Fruit fly (Drosophila melanogaster) whole organism, embryonic: ENCODE results near the gene janA.

Source experiments
- CG10431 ChIP-seq: fragments of 200-800 bp; sonication (Bioruptor generic); optimal IDR thresholded peaks from 3 replicates; lab custom pipeline; 2018; ENCODE audit warnings: missing biosample characterization, mild to moderate bottlenecking, missing genetic modification characterization
- CG11093 ChIP-seq: fragments of 200-800 bp; sonication (Bioruptor generic); IDR thresholded peaks from 3 replicates; pipeline ENCODE4 v1.3.6; 2022; ENCODE audit warnings: missing biosample characterization, missing genetic modification characterization
- CG12155 ChIP-seq: fragments of 200-800 bp; sonication (Bioruptor generic); optimal IDR thresholded peaks from 3 replicates; lab custom pipeline; 2016; ENCODE audit warnings: missing biosample characterization, missing genetic modification characterization
- CG12236 ChIP-seq: fragments of 200-800 bp; sonication (Bioruptor generic); optimal IDR thresholded peaks from 2 replicates; lab custom pipeline; 2016; ENCODE audit warnings: missing biosample characterization, missing genetic modification characterization
- CG12744 ChIP-seq: fragments of 200-800 bp; sonication (Bioruptor generic); optimal IDR thresholded peaks from 2 replicates; lab custom pipeline; 2016; ENCODE audit warnings: missing biosample characterization, missing genetic modification characterization
- CG13296 ChIP-seq: fragments of 200-800 bp; sonication (Bioruptor generic); optimal IDR thresholded peaks from 3 replicates; lab custom pipeline; 2018; ENCODE audit warnings: missing biosample characterization, mild to moderate bottlenecking, missing genetic modification characterization
- CG13424 ChIP-seq: fragments of 200-800 bp; sonication (Bioruptor generic); optimal IDR thresholded peaks from 2 replicates; lab custom pipeline; 2019; ENCODE audit warnings: missing biosample characterization, mild to moderate bottlenecking, missing genetic modification characterization, moderate library complexity
- CG1529 ChIP-seq: fragments of 200-800 bp; sonication (Bioruptor generic); optimal IDR thresholded peaks from 3 replicates; lab custom pipeline; 2018; ENCODE audit warnings: missing biosample characterization, missing genetic modification characterization
- CG17186 ChIP-seq: fragments of 200-800 bp; sonication (Bioruptor generic); optimal IDR thresholded peaks from 3 replicates; lab custom pipeline; 2017; ENCODE audit warnings: missing biosample characterization, missing genetic modification reagents, missing genetic modification characterization
- CG2116 ChIP-seq: fragments of 200-800 bp; sonication (Bioruptor generic); optimal IDR thresholded peaks from 3 replicates; lab custom pipeline; 2018; ENCODE audit warnings: missing biosample characterization, mild to moderate bottlenecking, missing genetic modification characterization
- CG2120 ChIP-seq: fragments of 200-800 bp; sonication (Bioruptor generic); optimal IDR thresholded peaks from 3 replicates; lab custom pipeline; 2016; ENCODE audit warnings: missing biosample characterization, missing genetic modification characterization
- CG30020 ChIP-seq: fragments of 200-800 bp; optimal IDR thresholded peaks from 2 replicates; lab custom pipeline; 2019; ENCODE audit warnings: missing biosample characterization, mild to moderate bottlenecking, missing genetic modification characterization, moderate library complexity
- CG31224 ChIP-seq: fragments of 200-800 bp; sonication (Bioruptor generic); IDR thresholded peaks from 2 replicates; pipeline ENCODE4 v1.3.6; 2022; ENCODE audit warnings: missing biosample characterization, missing genetic modification characterization
- CG6689 ChIP-seq: fragments of 200-800 bp; sonication (Bioruptor generic); IDR thresholded peaks from 2 replicates; pipeline ENCODE4 v1.3.6; 2022; ENCODE audit warnings: missing biosample characterization, missing genetic modification characterization
- CG8290 ChIP-seq, 3 experiments: fragments of 200-800 bp; sonication (Bioruptor generic); optimal IDR thresholded peaks; 2 replicates each; lab custom pipeline; 2016 to 2019; ENCODE audit warnings: missing biosample characterization in 3 of 3, missing genetic modification characterization in 3 of 3, mild to moderate bottlenecking in 2 of 3, moderate library complexity in 1 of 3
- CG8388 ChIP-seq: fragments of 200-800 bp; sonication (Bioruptor generic); optimal IDR thresholded peaks from 2 replicates; lab custom pipeline; 2019; ENCODE audit warnings: missing biosample characterization, mild to moderate bottlenecking, missing genetic modification characterization, moderate library complexity
- D19B ChIP-seq: fragments of 200-800 bp; sonication (Bioruptor generic); optimal IDR thresholded peaks from 2 replicates; lab custom pipeline; 2017; ENCODE audit warnings: missing biosample characterization, mild to moderate bottlenecking, missing genetic modification characterization
- Dip2 ChIP-seq: fragments of 200-800 bp; sonication (Bioruptor generic); IDR thresholded peaks from 2 replicates; pipeline ENCODE4 v1.3.6; 2022; ENCODE audit warnings: missing biosample characterization, missing genetic modification characterization
- Dll ChIP-seq: fragments of 200-800 bp; sonication (Bioruptor generic); IDR thresholded peaks from 4 replicates; pipeline ENCODE4 v1.3.6; 2022; ENCODE audit warnings: missing biosample characterization, missing genetic modification characterization; ENCODE audit not compliant: partially characterized antibody
- Drgx ChIP-seq: fragments of 200-800 bp; sonication (Bioruptor generic); IDR thresholded peaks from 2 replicates; pipeline ENCODE4 v1.3.6; 2022; ENCODE audit warnings: missing biosample characterization, missing genetic modification characterization
- Fer3 ChIP-seq: fragments of 200-800 bp; sonication (Bioruptor generic); optimal IDR thresholded peaks from 2 replicates; lab custom pipeline; 2018; ENCODE audit warnings: missing biosample characterization, mild to moderate bottlenecking, missing genetic modification characterization, moderate library complexity
- GATAe ChIP-seq: fragments of 200-800 bp; sonication (Bioruptor generic); conservative IDR thresholded peaks from 2 replicates; pipeline ENCODE4 v1.3.6; 2022; ENCODE audit warnings: missing biosample characterization, missing genetic modification characterization
- H2.0 ChIP-seq: fragments of 200-800 bp; sonication (Bioruptor generic); IDR thresholded peaks from 2 replicates; pipeline ENCODE4 v1.3.6; 2022; ENCODE audit warnings: missing biosample characterization, missing genetic modification characterization
- HHEX ChIP-seq: fragments of 200-800 bp; sonication (Bioruptor generic); optimal IDR thresholded peaks from 3 replicates; lab custom pipeline; 2017; ENCODE audit warnings: missing biosample characterization, mild to moderate bottlenecking, missing genetic modification characterization, missing genetic modification reagents
- HLH4C ChIP-seq: fragments of 200-800 bp; sonication (Bioruptor generic); IDR thresholded peaks from 3 replicates; pipeline ENCODE4 v1.3.6; 2022; ENCODE audit warnings: missing biosample characterization, missing genetic modification characterization; ENCODE audit not compliant: partially characterized antibody
- HmgZ ChIP-seq: fragments of 200-800 bp; sonication (Bioruptor generic); optimal IDR thresholded peaks from 2 replicates; lab custom pipeline; 2018; ENCODE audit warnings: missing biosample characterization, mild to moderate bottlenecking, missing genetic modification characterization
- Hmx ChIP-seq: fragments of 200-800 bp; sonication (Bioruptor generic); optimal IDR thresholded peaks from 2 replicates; lab custom pipeline; 2016; ENCODE audit warnings: missing biosample characterization, missing genetic modification characterization
- Hr3 ChIP-seq: fragments of 200-800 bp; sonication (Bioruptor generic); optimal IDR thresholded peaks from 3 replicates; lab custom pipeline; 2016; ENCODE audit warnings: missing biosample characterization, missing genetic modification characterization
- MBD-R2 ChIP-seq: fragments of 200-800 bp; sonication (Bioruptor generic); IDR thresholded peaks from 2 replicates; pipeline ENCODE4 v1.3.6; 2022; ENCODE audit warnings: missing biosample characterization, missing genetic modification characterization
- Trl ChIP-seq, 3 experiments: fragments of >200 bp in 2 of 3; fragments of 200-800 bp in 1 of 3; sonication (Bioruptor generic) in 1 of 3; optimal IDR thresholded peaks; 2 replicates in 1 of 3; 3 replicates in 2 of 3; lab custom pipeline; 2016 to 2017; ENCODE audit warnings: missing biosample characterization in 1 of 3, missing genetic modification characterization in 1 of 3
- ab ChIP-seq: fragments of 200-800 bp; sonication (Bioruptor generic); optimal IDR thresholded peaks from 2 replicates; lab custom pipeline; 2016; ENCODE audit warnings: missing biosample characterization, missing genetic modification characterization
- abd-A ChIP-seq: fragments of 200-800 bp; sonication (Bioruptor generic); optimal IDR thresholded peaks from 3 replicates; lab custom pipeline; 2019; ENCODE audit warnings: missing biosample characterization, mild to moderate bottlenecking, missing genetic modification characterization, moderate library complexity
- ap ChIP-seq: fragments of 200-800 bp; sonication (Bioruptor generic); IDR thresholded peaks from 2 replicates; pipeline ENCODE4 v1.3.6; 2022; ENCODE audit warnings: missing biosample characterization, missing genetic modification characterization
- ato ChIP-seq: fragments of 200-800 bp; sonication (Bioruptor generic); IDR thresholded peaks from 2 replicates; pipeline ENCODE4 v1.3.6; 2022; ENCODE audit warnings: missing biosample characterization, missing genetic modification characterization; ENCODE audit not compliant: partially characterized antibody
- bowl ChIP-seq: fragments of 200-800 bp; sonication (Bioruptor generic); IDR thresholded peaks from 2 replicates; pipeline ENCODE4 v1.3.6; 2022; ENCODE audit warnings: missing biosample characterization, missing genetic modification characterization
- cad ChIP-seq: fragments of >200 bp; optimal IDR thresholded peaks from 2 replicates; lab custom pipeline; 2017; ENCODE audit warnings: missing biosample characterization, missing genetic modification characterization
- crc ChIP-seq: fragments of 200-800 bp; sonication (Bioruptor generic); optimal IDR thresholded peaks from 2 replicates; lab custom pipeline; 2016; ENCODE audit warnings: missing biosample characterization, missing genetic modification characterization
- crol ChIP-seq: fragments of 200-800 bp; sonication (Bioruptor generic); IDR thresholded peaks from 2 replicates; pipeline ENCODE4 v1.3.6; 2022; ENCODE audit warnings: missing biosample characterization, missing genetic modification characterization
- exex ChIP-seq: fragments of 200-800 bp; sonication (Bioruptor generic); optimal IDR thresholded peaks from 4 replicates; lab custom pipeline; 2018; ENCODE audit warnings: missing biosample characterization, mild to moderate bottlenecking, missing genetic modification characterization, moderate library complexity
- hbn ChIP-seq: fragments of 200-800 bp; sonication (Bioruptor generic); IDR thresholded peaks from 2 replicates; pipeline ENCODE4 v1.3.6; 2022; ENCODE audit warnings: missing biosample characterization, missing genetic modification characterization; ENCODE audit not compliant: partially characterized antibody
- knrl ChIP-seq: fragments of 200-800 bp; sonication (Bioruptor generic); IDR thresholded peaks from 3 replicates; pipeline ENCODE4 v1.3.6; 2022; ENCODE audit warnings: missing biosample characterization, missing genetic modification characterization; ENCODE audit not compliant: partially characterized antibody
- nerfin-1 ChIP-seq: fragments of 200-800 bp; sonication (Bioruptor generic); optimal IDR thresholded peaks from 3 replicates; lab custom pipeline; 2019; ENCODE audit warnings: missing biosample characterization, mild to moderate bottlenecking, missing genetic modification characterization, moderate library complexity
- pros ChIP-seq: fragments of 200-800 bp; sonication (Bioruptor generic); optimal IDR thresholded peaks from 3 replicates; lab custom pipeline; 2019; ENCODE audit warnings: missing biosample characterization, mild to moderate bottlenecking, missing genetic modification characterization, moderate library complexity
- row ChIP-seq: fragments of 200-800 bp; sonication (Bioruptor generic); IDR thresholded peaks from 3 replicates; pipeline ENCODE4 v1.3.6; 2022; ENCODE audit warnings: missing biosample characterization, missing genetic modification characterization
- seq ChIP-seq: fragments of 200-800 bp; sonication (Bioruptor generic); IDR thresholded peaks from 2 replicates; pipeline ENCODE4 v1.3.6; 2022; ENCODE audit warnings: missing biosample characterization, missing genetic modification characterization
- sim ChIP-seq: fragments of 200-800 bp; sonication (Bioruptor generic); IDR thresholded peaks from 2 replicates; pipeline ENCODE4 v1.3.6; 2022; ENCODE audit warnings: missing biosample characterization, missing genetic modification characterization
- ssp ChIP-seq: fragments of 200-800 bp; sonication (Bioruptor generic); IDR thresholded peaks from 2 replicates; pipeline ENCODE4 v1.3.6; 2022; ENCODE audit warnings: missing biosample characterization, missing genetic modification characterization
- trh ChIP-seq: fragments of 200-800 bp; sonication (Bioruptor generic); optimal IDR thresholded peaks from 2 replicates; lab custom pipeline; 2016; ENCODE audit warnings: missing biosample characterization, missing genetic modification characterization
- usp ChIP-seq: fragments of >200 bp; optimal IDR thresholded peaks from 2 replicates; lab custom pipeline; 2017; ENCODE audit warnings: missing biosample characterization, missing genetic modification characterization
- vfl ChIP-seq: fragments of 200-800 bp; sonication (Bioruptor generic); optimal IDR thresholded peaks from 2 replicates; lab custom pipeline; 2016; ENCODE audit warnings: missing biosample characterization, missing genetic modification characterization

The janA gene

DNA sequence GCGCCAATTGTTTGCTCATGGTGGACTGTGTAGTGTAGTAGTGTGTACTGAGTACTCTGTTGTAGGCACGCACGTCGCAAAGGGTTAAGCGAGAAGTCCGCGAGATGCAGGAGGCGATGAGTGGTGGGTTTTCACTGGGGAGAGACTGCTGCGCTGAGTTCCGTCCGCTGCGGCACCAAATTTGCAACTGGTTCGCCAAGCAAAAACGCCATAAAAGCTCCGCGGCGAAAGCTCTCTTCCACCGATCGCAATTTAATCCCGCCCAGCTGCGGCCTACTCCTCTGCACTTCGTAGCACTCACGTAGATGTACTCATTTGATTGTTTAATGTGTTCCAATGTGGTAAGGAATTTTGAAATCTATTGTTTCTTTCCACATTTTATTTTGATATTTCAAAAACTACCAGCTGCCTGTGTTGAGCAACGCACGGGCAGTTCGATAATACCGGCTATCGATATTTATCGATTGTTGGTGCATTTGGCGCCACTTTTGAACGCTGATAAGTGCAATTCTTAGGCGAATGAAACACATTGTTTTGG lies 24.3 kb downstream of the janA start, which contains the start of gene CG7920 (continued):
- TF ChIP-seq crol (GFP tag; lab: Robert Waterston, UW) = 0 out of 2 replicates have a peak, but pooled peaks have one; percentile 21
- no peak for TF ChIP-seq crc (GFP tag; lab: Kevin White, UChicago)
- no peak for TF ChIP-seq GATAe (GFP tag; lab: Robert Waterston, UW)
- no peak for TF ChIP-seq Fer3
- peak; percentile 75 for TF ChIP-seq CG2116 (GFP tag; lab: Kevin White, UChicago)
- no peak for TF ChIP-seq Trl (optimal IDR thresholded peaks at IDR 0.05; lab: Kevin White, UChicago)
- TF ChIP-seq Trl (GFP tag; optimal IDR thresholded peaks at IDR 0.05; lab: Kevin White, UChicago) = no peak
- TF ChIP-seq ato (GFP tag; lab: Robert Waterston, UW) = peak; percentile 61; the same call in 1 of the 2 replicates
- TF ChIP-seq CG17186 = peak; percentile 43
- TF ChIP-seq pros (GFP tag; lab: Kevin White, UChicago) = no peak
- no peak for TF ChIP-seq CG12744 (GFP tag; lab: Kevin White, UChicago)
- TF ChIP-seq CG8388 (GFP tag; lab: Kevin White, UChicago) = no peak
- no peak for TF ChIP-seq D19B (GFP tag; lab: Kevin White, UChicago)
- TF ChIP-seq CG10431 = no peak
- no peak for TF ChIP-seq ab (GFP tag; lab: Kevin White, UChicago)
- TF ChIP-seq HHEX (GFP tag; lab: Kevin White, UChicago) = no peak
- peak; percentile 48 for TF ChIP-seq CG13296 (GFP tag; lab: Kevin White, UChicago)
- TF ChIP-seq sim (GFP tag; lab: Robert Waterston, UW) = no peak
- TF ChIP-seq nerfin-1 = peak; percentile 2
- no peak for TF ChIP-seq usp (GFP tag; lab: Kevin White, UChicago)
- no peak for TF ChIP-seq CG12236 (GFP tag; lab: Kevin White, UChicago)
- peak; percentile 29; the same call in 1 of the 2 replicates for TF ChIP-seq MBD-R2 (GFP tag; lab: Robert Waterston, UW)
- TF ChIP-seq knrl (GFP tag; lab: Robert Waterston, UW) = peak; percentile 76
- TF ChIP-seq CG11093 (GFP tag; lab: Robert Waterston, UW) = no peak
- no peak for TF ChIP-seq Hmx
- peak; percentile 71 for TF ChIP-seq HLH4C (GFP tag; lab: Robert Waterston, UW)
- no peak for TF ChIP-seq Hr3 (GFP tag; lab: Kevin White, UChicago)
- no peak for TF ChIP-seq CG31224
- peak; percentile 37 for TF ChIP-seq abd-A (tag; lab: Kevin White, UChicago)
- TF ChIP-seq cad (GFP tag; lab: Kevin White, UChicago) = no peak
- TF ChIP-seq Dip2 (GFP tag; lab: Robert Waterston, UW) = no peak
- TF ChIP-seq CG2120 (GFP tag; lab: Kevin White, UChicago) = peak; percentile 54
- no peak for TF ChIP-seq CG13424 (tag; lab: Kevin White, UChicago)
- peak; percentile 50; the same call in 1 of the 2 replicates for TF ChIP-seq Drgx (GFP tag; lab: Robert Waterston, UW)
- peak; percentile 68 for TF ChIP-seq HmgZ (tag; lab: Kevin White, UChicago)
- no peak for TF ChIP-seq trh
- no peak for TF ChIP-seq ap
- no peak for TF ChIP-seq H2.0 (GFP tag; lab: Robert Waterston, UW)
- no peak for TF ChIP-seq row
- TF ChIP-seq Dll (GFP tag; lab: Robert Waterston, UW) = peak; percentile 89
- TF ChIP-seq vfl (GFP tag; lab: Kevin White, UChicago) = no peak
- TF ChIP-seq bowl (GFP tag; lab: Robert Waterston, UW) = no peak
- TF ChIP-seq CG12155 (GFP tag; lab: Kevin White, UChicago) = no peak
- no peak for TF ChIP-seq CG1529 (GFP tag; lab: Kevin White, UChicago)
- no peak for TF ChIP-seq CG30020 (tag; lab: Kevin White, UChicago)
- TF ChIP-seq hbn = peak; percentile 54; the same call in 1 of the 2 replicates
- no peak for TF ChIP-seq CG6689 (GFP tag; lab: Robert Waterston, UW)
- no peak for TF ChIP-seq exex (tag; lab: Kevin White, UChicago)
- TF ChIP-seq CG8290 (GFP tag; optimal IDR thresholded peaks at IDR 0.05; lab: Kevin White, UChicago) = peak; percentile 2
- TF ChIP-seq CG8290 (tag; optimal IDR thresholded peaks at IDR 0.05; lab: Kevin White, UChicago) = peak in 1 of 2 experiments; percentile 46
- TF ChIP-seq seq = no peak
- no peak for TF ChIP-seq ssp (GFP tag; lab: Robert Waterston, UW)
